Worm (Caenorhabditis elegans) whole organism, L2 larva: ENCODE results near the gene T22F3.11.

ENCODE experiments used
- R02D3.7 ChIP-seq: fragments of 150-350 bp; optimal IDR thresholded peaks from 2 replicates; lab custom pipeline; 2014; ENCODE audit warnings: missing biosample characterization, missing genetic modification characterization
- ama-1 ChIP-seq: fragments of 150-350 bp; optimal IDR thresholded peaks from 2 replicates; lab custom pipeline; 2018; ENCODE audit warnings: inconsistent platforms
- dmd-4 ChIP-seq: sonication (generic microtip); optimal IDR thresholded peaks from 2 replicates; lab custom pipeline; 2017; ENCODE audit warnings: missing biosample characterization, missing genetic modification characterization
- elt-1 ChIP-seq: fragments of 150-350 bp; optimal IDR thresholded peaks from 2 replicates; lab custom pipeline; 2014; ENCODE audit warnings: missing biosample characterization, missing genetic modification characterization
- fos-1 ChIP-seq: fragments of 150-350 bp; optimal IDR thresholded peaks from 2 replicates; lab custom pipeline; 2014; ENCODE audit warnings: missing biosample characterization, missing genetic modification characterization
- gmeb-1 ChIP-seq: fragments of 150-350 bp; optimal IDR thresholded peaks from 2 replicates; lab custom pipeline; 2014; ENCODE audit warnings: missing biosample characterization, missing genetic modification characterization
- lin-11 ChIP-seq: fragments of 150-350 bp; sonication (generic microtip); optimal IDR thresholded peaks from 2 replicates; lab custom pipeline; 2014; ENCODE audit warnings: missing biosample characterization, missing genetic modification characterization, inconsistent platforms, mixed read lengths
- nhr-12 ChIP-seq: fragments of 150-350 bp; optimal IDR thresholded peaks from 2 replicates; lab custom pipeline; 2014; ENCODE audit warnings: missing biosample characterization, missing genetic modification characterization
- nhr-21 ChIP-seq: fragments of 150-350 bp; optimal IDR thresholded peaks from 2 replicates; lab custom pipeline; 2014; ENCODE audit warnings: missing biosample characterization, missing genetic modification characterization
- snpc-4 ChIP-seq: fragments of 150-350 bp; optimal IDR thresholded peaks from 2 replicates; lab custom pipeline; 2014; ENCODE audit warnings: missing biosample characterization, missing genetic modification characterization
- zag-1 ChIP-seq: fragments of 150-350 bp; optimal IDR thresholded peaks from 2 replicates; lab custom pipeline; 2014; ENCODE audit warnings: missing biosample characterization, missing genetic modification characterization

DNA sequence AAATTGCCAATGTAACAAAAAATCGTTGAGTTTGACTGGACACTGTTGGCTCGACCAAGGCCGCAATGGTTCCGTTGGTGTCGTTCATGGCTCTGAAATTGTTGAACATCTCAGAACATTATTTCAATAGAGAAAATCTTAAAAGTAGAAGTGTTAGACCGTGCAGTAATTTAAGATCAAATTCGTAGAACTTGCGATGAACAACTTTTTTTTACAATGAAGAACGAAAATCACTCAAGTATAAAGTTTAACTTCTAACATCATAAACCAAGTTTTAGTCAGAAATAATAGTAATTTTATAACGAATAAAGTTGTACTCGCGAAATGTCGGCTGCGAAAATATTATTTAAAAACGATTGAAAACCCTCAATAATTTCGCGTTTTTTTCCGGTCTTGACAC is 22.7 kb upstream of the T22F3.11 start, which contains the start of gene srx-41:
- TF ChIP-seq ama-1 = no peak
- TF ChIP-seq R02D3.7 (tag; lab: Kevin White, UChicago) = no peak
- no peak for TF ChIP-seq snpc-4 (tag; lab: Kevin White, UChicago)
- TF ChIP-seq nhr-12 = no peak
- TF ChIP-seq dmd-4 = no peak
- no peak for TF ChIP-seq gmeb-1 (tag; lab: Kevin White, UChicago)
- TF ChIP-seq zag-1 (tag; lab: Kevin White, UChicago) = no peak
- no peak for TF ChIP-seq fos-1 (tag; lab: Kevin White, UChicago)
- no peak for TF ChIP-seq nhr-21
- TF ChIP-seq elt-1 = no peak
- no peak for TF ChIP-seq lin-11 (tag; lab: Kevin White, UChicago)
